Worm (Caenorhabditis elegans): ENCODE results near the gene ark-1.

ce11 chrIV:12585966-12586365 is 44.9 kb downstream of the ark-1 start, which contains the start of gene K08E7.8:
- TF ChIP-seq tab-1 (GFP tag; IDR thresholded peaks at IDR 0.05) (no peak), cog-1 (tag; optimal IDR thresholded peaks at IDR 0.05) (no peak), flt-1 (GFP tag; IDR thresholded peaks at IDR 0.05) (no peak), med-1 (GFP tag; optimal IDR thresholded peaks at IDR 0.05; ENCODE audit: insufficient read depth) (no peak), ztf-29 (GFP tag; IDR thresholded peaks at IDR 0.05) (no peak), klf-2 (GFP tag; conservative IDR thresholded peaks at IDR 0.05) (no peak), ref-1 (GFP tag; conservative IDR thresholded peaks at IDR 0.05) (no peak)

Data from whole organism, midembryonic.